Worm (Caenorhabditis elegans) whole organism, L3 larva: ENCODE results near the gene T22B7.7.

Source experiments
- ceh-16 ChIP-seq: sonication (generic microtip); optimal IDR thresholded peaks from 2 replicates; lab custom pipeline; 2017; ENCODE audit warnings: missing biosample characterization, missing genetic modification characterization
- egl-27 ChIP-seq: sonication (generic microtip); optimal IDR thresholded peaks from 4 replicates; lab custom pipeline; 2017; ENCODE audit warnings: missing biosample characterization, missing genetic modification reagents, missing genetic modification characterization
- fkh-10 ChIP-seq: sonication (generic microtip); optimal IDR thresholded peaks from 2 replicates; lab custom pipeline; 2017; ENCODE audit warnings: missing biosample characterization, missing genetic modification reagents, missing genetic modification characterization
- jun-1 ChIP-seq: fragments of 150-350 bp; optimal IDR thresholded peaks from 2 replicates; lab custom pipeline; 2014; ENCODE audit warnings: missing biosample characterization, missing genetic modification reagents, missing genetic modification characterization
- nhr-237 ChIP-seq: fragments of 150-350 bp; optimal IDR thresholded peaks from 2 replicates; lab custom pipeline; 2014; ENCODE audit warnings: missing biosample characterization, missing genetic modification characterization
- nhr-25 ChIP-seq: sonication (generic microtip); optimal IDR thresholded peaks from 2 replicates; lab custom pipeline; 2017; ENCODE audit warnings: missing biosample characterization, missing genetic modification characterization
- nhr-28 ChIP-seq: fragments of 150-350 bp; optimal IDR thresholded peaks from 2 replicates; lab custom pipeline; 2014; ENCODE audit warnings: missing biosample characterization, missing genetic modification characterization
- pha-4 ChIP-seq: fragments of 150-350 bp; optimal IDR thresholded peaks from 2 replicates; lab custom pipeline; 2014; ENCODE audit warnings: missing biosample characterization, missing genetic modification reagents, missing genetic modification characterization
- skn-1 ChIP-seq: fragments of 150-350 bp; optimal IDR thresholded peaks from 2 replicates; lab custom pipeline; 2014; ENCODE audit warnings: missing biosample characterization, missing genetic modification characterization
- unc-39 ChIP-seq: sonication (generic microtip); optimal IDR thresholded peaks from 4 replicates; lab custom pipeline; 2017; ENCODE audit warnings: missing biosample characterization, missing genetic modification characterization
- ztf-11 ChIP-seq: fragments of 150-350 bp; optimal IDR thresholded peaks from 2 replicates; lab custom pipeline; 2014; ENCODE audit warnings: missing biosample characterization, missing genetic modification characterization

ce11 chrX:5611155-5611554, 42.7 kb downstream of the T22B7.7 start, which contains the start of gene octr-1:
- no peak for TF ChIP-seq nhr-25
- no peak for TF ChIP-seq jun-1 (tag; lab: Kevin White, UChicago)
- no peak for TF ChIP-seq pha-4 (tag; lab: Kevin White, UChicago)
- TF ChIP-seq skn-1 (tag; lab: Kevin White, UChicago): no peak
- no peak for TF ChIP-seq ztf-11 (tag; lab: Kevin White, UChicago)
- no peak for TF ChIP-seq egl-27 (tag; lab: Kevin White, UChicago)
- no peak for TF ChIP-seq fkh-10
- TF ChIP-seq nhr-237 (tag; lab: Kevin White, UChicago): no peak
- TF ChIP-seq ceh-16 (tag; lab: Kevin White, UChicago): no peak
- TF ChIP-seq unc-39: no peak
- TF ChIP-seq nhr-28 (tag; lab: Kevin White, UChicago): no peak
